Worm (Caenorhabditis elegans) whole organism, L4/young adult: ENCODE measurements around the gene H20J04.6.

Experiments used
- W03F9.2 ChIP-seq: fragments of 150-350 bp; optimal IDR thresholded peaks from 2 replicates; lab custom pipeline; 2014; ENCODE audit warnings: missing biosample characterization, missing genetic modification characterization
- him-1 ChIP-seq: sonication (generic microtip); optimal IDR thresholded peaks from 2 replicates; lab custom pipeline; 2016; ENCODE audit warnings: missing genotype, missing genetic modification reagents, missing genetic modification characterization, missing compliant biosample characterization

ce11 chrII:4294189-4294588 lies 28.9 kb upstream of the H20J04.6 start:
- TF ChIP-seq him-1 (tag; lab: Kevin White, UChicago) (no peak), W03F9.2 (tag; lab: Kevin White, UChicago) (no peak)
